Worm (Caenorhabditis elegans) whole organism, midembryonic: Measurements from ENCODE around the gene snf-6.

Experiments used
- T22C8.4 ChIP-seq: fragments of 200-800 bp; sonication (Bioruptor generic); IDR thresholded peaks from 2 replicates; pipeline ENCODE4 v1.3.6; 2022; ENCODE audit warnings: missing genetic modification characterization, missing compliant biosample characterization
- cog-1 ChIP-seq: sonication (generic microtip); optimal IDR thresholded peaks from 2 replicates; lab custom pipeline; 2016; ENCODE audit warnings: missing genetic modification characterization, missing compliant biosample characterization
- flt-1 ChIP-seq: fragments of 200-800 bp; sonication (Bioruptor generic); IDR thresholded peaks from 2 replicates; pipeline ENCODE4 v1.3.6; 2022; ENCODE audit warnings: missing genetic modification characterization, missing compliant biosample characterization
- klf-2 ChIP-seq: fragments of 200-800 bp; sonication (Bioruptor generic); conservative IDR thresholded peaks from 2 replicates; pipeline ENCODE4 v1.3.6; 2022; ENCODE audit warnings: missing genetic modification reagents, missing genetic modification characterization, missing compliant biosample characterization
- med-1 ChIP-seq: sonication (generic microtip); optimal IDR thresholded peaks from 2 replicates; lab custom pipeline; 2017; ENCODE audit warnings: missing genetic modification characterization, mild to moderate bottlenecking, missing compliant biosample characterization, antibody characterized with exemption, missing genetic modification reagents; ENCODE audit not compliant: insufficient read depth
- ref-1 ChIP-seq: fragments of 200-800 bp; sonication (Bioruptor generic); conservative IDR thresholded peaks from 2 replicates; pipeline ENCODE4 v1.3.6; 2022; ENCODE audit warnings: missing genetic modification reagents, missing genetic modification characterization, missing compliant biosample characterization
- tab-1 ChIP-seq: fragments of 200-800 bp; sonication (Bioruptor generic); IDR thresholded peaks from 2 replicates; pipeline ENCODE4 v1.3.6; 2022; ENCODE audit warnings: missing genetic modification characterization, missing compliant biosample characterization
- ztf-23 ChIP-seq: fragments of 200-800 bp; sonication (Bioruptor generic); IDR thresholded peaks from 2 replicates; pipeline ENCODE4 v1.3.6; 2022; ENCODE audit warnings: missing genetic modification reagents, missing genetic modification characterization, missing compliant biosample characterization
- ztf-29 ChIP-seq: fragments of 200-800 bp; sonication (Bioruptor generic); IDR thresholded peaks from 2 replicates; pipeline ENCODE4 v1.3.6; 2022; ENCODE audit warnings: missing genetic modification reagents, missing genetic modification characterization, missing compliant biosample characterization

The snf-6 gene

DNA sequence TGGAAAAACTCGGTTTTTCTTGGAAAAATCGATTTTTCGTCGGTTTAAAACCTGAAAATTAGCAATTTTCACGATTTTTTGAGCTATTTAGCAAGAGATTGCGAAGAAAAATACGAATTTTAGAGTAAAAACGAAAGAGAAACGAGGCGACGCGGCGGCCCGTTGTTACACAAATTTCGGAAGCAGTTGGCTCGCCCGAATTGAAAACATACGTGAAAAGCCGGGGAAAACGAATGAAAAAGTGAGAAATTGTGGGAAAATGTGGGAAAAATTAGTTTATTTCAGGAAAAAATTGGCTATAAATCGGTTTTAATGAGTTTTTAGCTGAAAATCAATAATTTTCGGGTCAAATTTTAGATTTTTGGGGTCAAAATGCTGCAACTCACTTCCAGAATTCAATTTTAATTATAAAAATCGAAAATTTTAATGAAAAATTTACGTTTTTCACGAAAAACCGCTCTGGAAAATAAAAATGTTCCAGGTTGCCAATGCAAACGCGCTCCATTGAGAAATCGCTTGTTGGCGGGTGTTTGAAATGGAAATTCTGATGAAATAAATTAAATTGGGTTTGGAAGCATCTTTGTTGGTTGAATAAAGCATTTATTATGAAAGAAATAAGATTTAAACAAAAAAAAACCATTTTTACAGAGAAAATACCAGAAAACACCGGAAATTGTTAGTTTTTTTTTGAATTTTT lies at the start of gene snf-6:
Gene snf-6, minus strand, starts transcription at position 51 of the 697 bp plus-strand sequence.
- no peak for TF ChIP-seq T22C8.4
- TF ChIP-seq klf-2 (GFP tag; lab: Robert Waterston, UW): no peak
- TF ChIP-seq cog-1 (tag; lab: Kevin White, UChicago): no peak
- TF ChIP-seq tab-1: no peak
- TF ChIP-seq ztf-23 (GFP tag; lab: Robert Waterston, UW): no peak
- TF ChIP-seq med-1 (GFP tag; lab: Kevin White, UChicago): no peak
- TF ChIP-seq flt-1: no peak
- no peak for TF ChIP-seq ref-1 (GFP tag; lab: Robert Waterston, UW)
- no peak for TF ChIP-seq ztf-29

ce11 chrIII:1580142-1580541 lies 47.5 kb upstream of the snf-6 start:
- TF ChIP-seq ztf-23 (GFP tag; lab: Robert Waterston, UW) (no peak), T22C8.4 (peak; percentile 97), ref-1 (GFP tag; lab: Robert Waterston, UW) (no peak), cog-1 (tag; lab: Kevin White, UChicago) (no peak), flt-1 (no peak)

DNA sequence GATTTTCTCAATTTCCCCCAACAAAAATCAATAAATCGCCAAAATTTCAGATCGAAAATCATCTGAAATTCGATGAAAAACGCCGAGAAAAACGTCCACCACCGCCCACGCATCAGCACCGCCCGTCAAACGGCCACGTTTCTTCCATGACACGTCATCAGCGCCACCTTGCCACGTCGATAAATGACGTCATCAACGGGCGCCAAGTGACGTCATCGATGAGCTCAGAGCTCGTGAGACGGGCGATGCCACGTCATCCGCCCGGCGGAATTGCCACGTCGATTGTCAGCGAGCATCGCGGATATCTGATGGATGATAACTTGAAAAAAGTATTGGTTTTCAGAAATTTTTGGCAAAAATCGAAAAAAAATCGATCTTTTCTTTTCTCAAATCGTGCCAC lies 46.4 kb upstream of the snf-6 start:
- no peak for TF ChIP-seq ref-1 (GFP tag; lab: Robert Waterston, UW)
- no peak for TF ChIP-seq flt-1
- no peak for TF ChIP-seq tab-1
- no peak for TF ChIP-seq ztf-23 (GFP tag; lab: Robert Waterston, UW)
- TF ChIP-seq cog-1 (tag; lab: Kevin White, UChicago): no peak
- TF ChIP-seq med-1 (GFP tag; lab: Kevin White, UChicago): no peak
- TF ChIP-seq T22C8.4: no peak
- TF ChIP-seq ztf-29: no peak
- no peak for TF ChIP-seq klf-2 (GFP tag; lab: Robert Waterston, UW)

DNA sequence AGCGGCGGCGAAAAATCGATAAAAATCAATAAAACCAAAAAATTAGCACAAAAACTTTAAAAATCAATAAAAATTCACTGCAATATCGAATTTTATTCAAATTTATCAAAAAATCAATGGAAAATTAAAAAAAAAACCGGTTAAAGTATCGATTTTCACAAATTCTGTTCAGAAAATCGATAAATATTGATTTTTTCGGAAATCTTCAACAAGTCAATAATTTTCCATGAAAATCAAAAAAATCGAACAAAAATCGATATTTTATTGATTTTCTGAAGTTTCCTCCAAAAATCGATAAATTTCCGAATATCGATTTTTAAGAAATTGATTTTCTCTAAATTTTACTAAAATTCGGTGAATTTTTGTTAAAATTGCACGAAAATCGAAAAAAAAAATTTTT lies 45.9 kb upstream of the snf-6 start:
- TF ChIP-seq tab-1 (no peak), T22C8.4 (peak; percentile 77)

DNA sequence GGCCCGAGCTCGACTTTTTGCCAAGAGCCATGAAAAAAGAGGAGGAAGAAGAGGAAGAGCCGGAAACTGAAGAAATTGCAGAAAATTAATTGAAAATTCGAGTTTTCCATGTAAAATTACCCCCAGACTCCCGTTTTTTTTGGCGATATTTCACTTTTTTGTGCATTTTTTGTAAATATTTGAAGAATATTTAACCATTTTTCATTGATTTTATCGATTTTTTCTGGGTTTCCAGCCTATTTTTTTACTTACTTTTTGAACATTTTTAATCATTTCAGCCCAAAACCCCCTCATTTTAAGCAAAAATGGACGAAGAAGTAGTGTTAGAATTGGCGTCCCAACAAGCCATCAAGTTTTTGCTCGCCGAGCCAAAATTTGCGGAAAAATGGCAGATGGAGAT lies 43.8 kb upstream of the snf-6 start, which contains the start of gene Y22D7AL.7:
Gene Y22D7AL.7, plus strand, starts transcription at position 301 of the 400 bp plus-strand sequence.
- TF ChIP-seq cog-1 (tag; lab: Kevin White, UChicago) (no peak), ztf-23 (GFP tag; lab: Robert Waterston, UW) (no peak), T22C8.4 (no peak), klf-2 (GFP tag; lab: Robert Waterston, UW) (no peak), flt-1 (no peak), ztf-29 (no peak), tab-1 (no peak), ref-1 (GFP tag; lab: Robert Waterston, UW) (no peak), med-1 (GFP tag; lab: Kevin White, UChicago) (no peak)

DNA sequence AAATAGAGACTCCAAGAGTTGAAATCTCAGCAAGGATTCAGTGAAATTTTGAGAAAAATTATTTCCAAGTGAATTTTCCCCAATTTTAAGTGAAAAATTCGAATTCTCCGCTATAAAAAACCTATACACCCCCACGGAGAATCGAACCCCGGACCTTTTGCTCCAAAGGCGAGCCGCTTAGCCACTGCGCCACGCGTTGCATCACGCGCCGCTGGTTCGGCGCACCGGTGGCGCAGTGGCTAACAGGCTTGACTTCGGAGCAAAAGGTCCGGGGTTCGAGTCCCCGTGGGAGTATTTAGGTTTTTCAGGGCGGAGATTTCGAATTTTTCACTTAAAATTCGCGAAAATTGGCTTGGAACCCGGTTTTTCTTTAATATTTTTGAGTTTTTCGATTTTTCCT lies 43.0 kb upstream of the snf-6 start:
- no peak for TF ChIP-seq ref-1 (GFP tag; lab: Robert Waterston, UW)
- TF ChIP-seq cog-1 (tag; lab: Kevin White, UChicago): no peak
- TF ChIP-seq ztf-29: no peak
- no peak for TF ChIP-seq tab-1
- no peak for TF ChIP-seq med-1 (GFP tag; lab: Kevin White, UChicago)
- no peak for TF ChIP-seq T22C8.4
- no peak for TF ChIP-seq flt-1
- TF ChIP-seq klf-2 (GFP tag; lab: Robert Waterston, UW): no peak
- no peak for TF ChIP-seq ztf-23 (GFP tag; lab: Robert Waterston, UW)

- no peak for TF ChIP-seq flt-1
- TF ChIP-seq ztf-29: no peak
- no peak for TF ChIP-seq tab-1
- TF ChIP-seq T22C8.4: no peak
- TF ChIP-seq ztf-23 (GFP tag; lab: Robert Waterston, UW): no peak
- TF ChIP-seq klf-2 (GFP tag; lab: Robert Waterston, UW): no peak
Measured at ce11 chrIII:1570006-1570405, 37.4 kb upstream of the snf-6 start, which contains the start of gene rep-1. Gene rep-1, plus strand, starts transcription at chrIII:1570306.

DNA sequence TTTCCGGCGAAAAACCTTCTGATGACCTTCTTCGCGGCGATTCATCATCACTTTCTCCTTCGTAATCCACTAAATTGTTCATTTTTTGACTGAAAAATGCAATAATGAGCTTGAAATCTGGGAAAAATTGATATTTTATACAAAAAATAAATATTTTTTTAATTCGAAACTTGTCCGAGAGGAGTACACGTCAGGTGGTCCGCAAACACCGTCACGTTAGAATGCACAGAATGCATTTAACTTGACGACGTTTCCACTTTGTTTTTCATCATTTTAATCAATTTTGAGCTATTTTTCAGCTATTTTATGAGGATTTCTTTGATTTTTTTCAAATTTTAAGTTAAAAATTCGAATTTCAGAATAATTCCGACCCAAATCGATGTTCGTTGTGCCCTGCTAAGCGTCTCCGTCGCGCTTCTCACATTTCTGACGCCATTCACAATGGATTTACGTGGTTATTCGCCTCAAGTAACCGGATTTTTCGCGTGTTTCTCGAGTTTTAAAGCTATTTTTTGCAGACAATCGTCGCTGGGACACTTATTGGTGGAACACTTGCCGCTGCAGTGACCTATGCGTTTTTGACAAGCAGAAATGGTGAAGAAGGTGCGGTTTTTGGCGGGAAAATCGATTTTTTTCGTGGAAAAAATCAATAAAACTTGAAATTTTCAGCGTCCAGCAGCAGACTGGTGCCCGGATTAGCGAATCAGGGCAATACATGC lies 26.0 kb upstream of the snf-6 start, which contains the start of the genes eelo-1 and Y67D2.2:
Gene eelo-1, minus strand, starts transcription at position 89 of the 719 bp plus-strand sequence.
Gene Y67D2.2, plus strand, starts transcription at position 360 of the 719 bp plus-strand sequence.
- TF ChIP-seq cog-1 (tag; lab: Kevin White, UChicago) (no peak), T22C8.4 (peak; percentile 8; the same call in 1 of the 2 replicates), med-1 (GFP tag; lab: Kevin White, UChicago) (no peak)

- TF ChIP-seq flt-1 (no peak), klf-2 (GFP tag; lab: Robert Waterston, UW) (no peak), cog-1 (tag; lab: Kevin White, UChicago) (no peak), tab-1 (no peak), ztf-23 (GFP tag; lab: Robert Waterston, UW) (no peak), ref-1 (GFP tag; lab: Robert Waterston, UW) (no peak), med-1 (GFP tag; lab: Kevin White, UChicago) (no peak), ztf-29 (no peak), T22C8.4 (no peak)
Measured at ce11 chrIII:1554347-1554746, 21.7 kb upstream of the snf-6 start, which contains the start of gene ddx-35. Gene ddx-35, minus strand, starts transcription at chrIII:1554447.

DNA sequence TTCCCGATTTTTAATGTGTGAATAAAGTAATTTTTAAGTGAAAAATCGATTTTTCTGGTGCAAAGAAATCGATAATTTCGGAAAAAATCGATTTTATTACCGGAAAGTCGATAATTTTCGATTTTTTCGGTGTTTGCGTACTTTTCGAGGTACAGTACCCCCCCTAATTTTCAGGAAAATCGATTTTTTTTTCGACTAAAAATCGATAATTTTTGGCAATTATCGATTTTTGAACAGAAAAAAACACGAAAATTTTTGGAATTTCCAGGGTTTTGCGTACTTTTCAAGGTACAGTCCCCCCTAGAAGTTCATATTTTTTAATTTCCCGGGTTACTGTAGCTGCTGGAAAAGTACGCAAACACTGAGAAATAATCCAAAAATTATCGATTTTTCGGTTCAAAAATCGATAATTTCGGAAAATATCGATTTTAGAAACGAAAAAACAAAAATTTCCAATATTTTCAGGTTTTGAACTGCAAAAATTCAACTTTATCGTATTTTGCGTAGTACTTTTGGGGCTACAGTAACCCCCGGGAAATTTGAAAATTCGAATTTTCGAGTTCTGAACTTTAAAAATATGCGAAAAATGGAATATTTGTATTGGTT lies 10.9 kb upstream of the snf-6 start:
- TF ChIP-seq T22C8.4 (peak; percentile 51; the same call in 1 of the 2 replicates), ref-1 (GFP tag; lab: Robert Waterston, UW) (no peak), tab-1 (no peak), ztf-23 (GFP tag; lab: Robert Waterston, UW) (no peak)
